Worm (Caenorhabditis elegans): ENCODE data around the gene gcy-19.

DNA sequence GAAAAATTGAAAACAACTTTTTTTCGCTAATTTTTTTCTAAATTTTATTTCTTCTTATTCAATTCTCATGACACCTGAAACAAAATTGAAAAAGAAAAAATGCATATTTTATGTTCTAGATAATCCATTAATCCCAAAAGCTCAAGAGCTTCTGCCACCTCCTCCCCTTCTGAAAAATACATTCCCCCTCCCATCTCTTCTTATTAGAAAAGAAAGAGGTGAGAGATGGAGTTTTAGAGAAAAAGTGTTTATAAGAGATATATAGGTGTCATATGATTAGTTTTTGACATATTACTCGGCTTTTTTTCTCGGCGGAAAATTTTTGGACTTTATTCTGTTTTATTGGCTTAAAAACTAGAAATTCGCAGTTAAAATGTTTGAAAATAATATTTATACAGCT is 11.4 kb upstream of the gcy-19 start:
- TF ChIP-seq nhr-10 (tag; optimal IDR thresholded peaks at IDR 0.05) (no peak), Y55F3AM.14 (GFP tag; optimal IDR thresholded peaks at IDR 0.05) (no peak), zag-1 (tag; optimal IDR thresholded peaks at IDR 0.05) (no peak), nhr-237 (tag; optimal IDR thresholded peaks at IDR 0.05) (no peak), skn-1 (tag; optimal IDR thresholded peaks at IDR 0.05) (no peak), lsy-2 (tag; optimal IDR thresholded peaks at IDR 0.05) (peak in 1 of 2 experiments; percentile 38), sma-9 (GFP tag; optimal IDR thresholded peaks at IDR 0.05) (no peak), sma-9 (tag; optimal IDR thresholded peaks at IDR 0.05) (no peak), nhr-11 (tag; optimal IDR thresholded peaks at IDR 0.05) (no peak), nhr-12 (tag; optimal IDR thresholded peaks at IDR 0.05) (no peak), nhr-25 (tag; optimal IDR thresholded peaks at IDR 0.05) (no peak), alr-1 (tag; optimal IDR thresholded peaks at IDR 0.05) (no peak), ceh-16 (tag; optimal IDR thresholded peaks at IDR 0.05) (no peak), ztf-11 (tag; optimal IDR thresholded peaks at IDR 0.05) (no peak), egl-27 (tag; optimal IDR thresholded peaks at IDR 0.05) (no peak)

Data from whole organism, L2 larva.